Fruit fly (Drosophila melanogaster): ENCODE results near the gene hng2.

- TF ChIP-seq CG8478 (optimal IDR thresholded peaks at IDR 0.05) = no peak
- no peak for TF ChIP-seq CTCF (optimal IDR thresholded peaks at IDR 0.05)
Measured at dm6 chr3R:8846154-8846648, 40.1 kb downstream of the hng2 start.
